Fruit fly (Drosophila melanogaster): Measurements from ENCODE around the gene Rpn3.

DNA sequence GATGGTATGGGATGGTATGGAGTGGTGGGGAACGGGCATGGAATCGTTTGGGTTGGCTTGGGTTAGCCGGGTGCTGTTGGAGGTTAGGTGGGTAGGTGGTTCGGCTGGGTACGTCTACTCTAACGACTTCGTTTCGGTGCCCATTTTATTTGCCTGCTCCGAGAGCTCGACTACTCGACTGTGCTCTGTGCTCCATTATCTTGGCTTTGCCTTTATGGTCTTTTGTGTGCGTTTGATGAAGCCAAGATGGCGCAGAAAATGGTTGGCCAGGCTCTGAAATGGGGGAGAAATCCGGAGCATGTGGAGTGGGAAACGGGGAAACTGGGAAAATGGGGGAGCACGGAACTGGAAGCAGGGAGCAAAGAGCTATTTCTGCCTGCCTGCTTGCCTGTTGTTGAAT, 42.3 kb downstream of the Rpn3 start:
- TF ChIP-seq CG9437 (GFP tag; optimal IDR thresholded peaks at IDR 0.05) = no peak
- no peak for TF ChIP-seq hth (optimal IDR thresholded peaks at IDR 0.05)
- TF ChIP-seq pan (optimal IDR thresholded peaks at IDR 0.05) = no peak
- TF ChIP-seq pan (GFP tag; optimal IDR thresholded peaks at IDR 0.05 in 1 of 2, IDR thresholded peaks at IDR 0.05 in 1 of 2) = no peak
- TF ChIP-seq mld (GFP tag; IDR thresholded peaks at IDR 0.05; ENCODE audit: partially characterized antibody) = no peak
- TF ChIP-seq Fer3 (tag; optimal IDR thresholded peaks at IDR 0.05) = no peak
- no peak for TF ChIP-seq CG2889 (GFP tag; IDR thresholded peaks at IDR 0.05)
- no peak for TF ChIP-seq Oli (tag; optimal IDR thresholded peaks at IDR 0.05)
- no peak for TF ChIP-seq dpn (GFP tag; optimal IDR thresholded peaks at IDR 0.05)
- no peak for TF ChIP-seq Doc3 (GFP tag; IDR thresholded peaks at IDR 0.05; ENCODE audit: partially characterized antibody)
